Worm (Caenorhabditis elegans) whole organism, late embryonic: ENCODE measurements around the gene elt-4.

Experiments
- C38D4.7 ChIP-seq: fragments of 200-800 bp; sonication (Bioruptor generic); optimal IDR thresholded peaks from 2 replicates; lab custom pipeline; 2018; ENCODE audit warnings: mild to moderate bottlenecking, missing genetic modification characterization, moderate library complexity, missing compliant biosample characterization
- K02D7.2 ChIP-seq: sonication (generic microtip); optimal IDR thresholded peaks from 2 replicates; lab custom pipeline; 2017; ENCODE audit warnings: mild to moderate bottlenecking, missing genetic modification characterization, missing compliant biosample characterization
- K09A11.1 ChIP-seq: sonication (generic microtip); optimal IDR thresholded peaks from 2 replicates; lab custom pipeline; 2017; ENCODE audit warnings: antibody characterized with exemption, mild to moderate bottlenecking, missing genetic modification characterization, missing compliant biosample characterization; ENCODE audit not compliant: insufficient read depth
- Y22D7AL.16 ChIP-seq: sonication (generic microtip); optimal IDR thresholded peaks from 2 replicates; lab custom pipeline; 2016; ENCODE audit warnings: missing genetic modification characterization, missing compliant biosample characterization
- ama-1 ChIP-seq: fragments of 150-350 bp; optimal IDR thresholded peaks from 2 replicates; lab custom pipeline; 2014
- ceh-14 ChIP-seq: sonication (generic microtip); optimal IDR thresholded peaks from 2 replicates; lab custom pipeline; 2016; ENCODE audit warnings: missing genotype, missing genetic modification characterization, missing compliant biosample characterization
- ceh-18 ChIP-seq: sonication (generic microtip); optimal IDR thresholded peaks from 2 replicates; lab custom pipeline; 2016; ENCODE audit warnings: missing genetic modification characterization, missing compliant biosample characterization
- ceh-19 ChIP-seq: fragments of 200-800 bp; sonication (Bioruptor generic); optimal IDR thresholded peaks from 2 replicates; lab custom pipeline; 2018; ENCODE audit warnings: mild to moderate bottlenecking, missing genetic modification characterization, missing compliant biosample characterization
- ceh-2 ChIP-seq: sonication (generic microtip); optimal IDR thresholded peaks from 2 replicates; lab custom pipeline; 2016; ENCODE audit warnings: missing genotype, missing genetic modification characterization, missing compliant biosample characterization
- ceh-22 ChIP-seq: sonication (generic microtip); optimal IDR thresholded peaks from 2 replicates; lab custom pipeline; 2017; ENCODE audit warnings: missing biosample characterization, missing genetic modification characterization
- ceh-31 ChIP-seq: sonication (generic microtip); optimal IDR thresholded peaks from 2 replicates; lab custom pipeline; 2016; ENCODE audit warnings: missing genetic modification characterization, missing compliant biosample characterization
- ceh-45 ChIP-seq: fragments of 200-800 bp; sonication (Bioruptor generic); IDR thresholded peaks from 2 replicates; pipeline ENCODE4 v1.3.6; 2022; ENCODE audit warnings: missing genetic modification reagents, missing genetic modification characterization, missing compliant biosample characterization
- che-1 ChIP-seq: sonication (generic microtip); optimal IDR thresholded peaks from 2 replicates; lab custom pipeline; 2016; ENCODE audit warnings: mild to moderate bottlenecking, missing genetic modification characterization, missing compliant biosample characterization
- dve-1 ChIP-seq: sonication (generic microtip); optimal IDR thresholded peaks from 2 replicates; lab custom pipeline; 2017; ENCODE audit warnings: antibody characterized with exemption, mild to moderate bottlenecking, missing genetic modification characterization, missing compliant biosample characterization
- elt-2 ChIP-seq: sonication (generic microtip); optimal IDR thresholded peaks from 2 replicates; lab custom pipeline; 2016; ENCODE audit warnings: missing genetic modification reagents, missing genetic modification characterization, missing compliant biosample characterization
- elt-4 ChIP-seq: sonication (generic microtip); optimal IDR thresholded peaks from 2 replicates; lab custom pipeline; 2016; ENCODE audit warnings: missing genetic modification characterization, missing compliant biosample characterization
- ets-4 ChIP-seq: sonication (generic microtip); optimal IDR thresholded peaks from 2 replicates; lab custom pipeline; 2016; ENCODE audit warnings: missing genetic modification characterization, missing compliant biosample characterization
- eyg-1 ChIP-seq: sonication (generic microtip); optimal IDR thresholded peaks from 2 replicates; lab custom pipeline; 2016; ENCODE audit warnings: missing genotype, missing genetic modification characterization, missing compliant biosample characterization
- gmeb-2 ChIP-seq: sonication (generic microtip); optimal IDR thresholded peaks from 2 replicates; lab custom pipeline; 2016; ENCODE audit warnings: missing genetic modification characterization, inconsistent platforms, missing compliant biosample characterization
- hlh-13 ChIP-seq: fragments of 200-800 bp; sonication (Bioruptor generic); optimal IDR thresholded peaks from 2 replicates; lab custom pipeline; 2018; ENCODE audit warnings: mild to moderate bottlenecking, missing genetic modification characterization, missing compliant biosample characterization
- hlh-30 ChIP-seq: sonication (generic microtip); optimal IDR thresholded peaks from 2 replicates; lab custom pipeline; 2017; ENCODE audit warnings: antibody characterized with exemption, missing genetic modification characterization, missing compliant biosample characterization; ENCODE audit not compliant: insufficient read depth
- hlh-8 ChIP-seq: sonication (generic microtip); optimal IDR thresholded peaks from 2 replicates; lab custom pipeline; 2016; ENCODE audit warnings: missing genotype, missing genetic modification characterization, missing compliant biosample characterization
- lim-6 ChIP-seq: sonication (generic microtip); optimal IDR thresholded peaks from 2 replicates; lab custom pipeline; 2016; ENCODE audit warnings: missing genetic modification characterization, missing compliant biosample characterization
- mec-3 ChIP-seq: sonication (generic microtip); optimal IDR thresholded peaks from 2 replicates; lab custom pipeline; 2016; ENCODE audit warnings: borderline replicate concordance, missing genetic modification characterization, missing compliant biosample characterization
- nhr-232 ChIP-seq: sonication (generic microtip); optimal IDR thresholded peaks from 2 replicates; lab custom pipeline; 2016; ENCODE audit warnings: missing genetic modification characterization, missing compliant biosample characterization
- npax-4 ChIP-seq: sonication (generic microtip); optimal IDR thresholded peaks from 2 replicates; lab custom pipeline; 2016; ENCODE audit warnings: missing genetic modification characterization, missing compliant biosample characterization
- odd-2 ChIP-seq: sonication (generic microtip); optimal IDR thresholded peaks from 2 replicates; lab custom pipeline; 2017; ENCODE audit warnings: antibody characterized with exemption, mild to moderate bottlenecking, missing genetic modification characterization, missing compliant biosample characterization
- pag-3 ChIP-seq: sonication (generic microtip); optimal IDR thresholded peaks from 2 replicates; lab custom pipeline; 2016; ENCODE audit warnings: missing compliant biosample characterization, missing genetic modification characterization, borderline replicate concordance
- pax-1 ChIP-seq: fragments of 150-350 bp; optimal IDR thresholded peaks from 2 replicates; lab custom pipeline; 2014; ENCODE audit warnings: missing biosample characterization, missing genetic modification characterization
- pha-4 ChIP-seq: fragments of 150-350 bp; optimal IDR thresholded peaks from 2 replicates; lab custom pipeline; 2018; ENCODE audit warnings: missing biosample characterization, missing genetic modification reagents, missing genetic modification characterization
- pqm-1 ChIP-seq: sonication (generic microtip); optimal IDR thresholded peaks from 2 replicates; lab custom pipeline; 2016; ENCODE audit warnings: missing genetic modification characterization, missing compliant biosample characterization
- ref-2 ChIP-seq: sonication (generic microtip); optimal IDR thresholded peaks from 2 replicates; lab custom pipeline; 2016; ENCODE audit warnings: missing genetic modification characterization, missing compliant biosample characterization
- rnt-1 ChIP-seq: sonication (generic microtip); optimal IDR thresholded peaks from 2 replicates; lab custom pipeline; 2016; ENCODE audit warnings: missing genetic modification characterization, missing compliant biosample characterization
- sdc-2 ChIP-seq: sonication (generic microtip); optimal IDR thresholded peaks from 2 replicates; lab custom pipeline; 2016; ENCODE audit warnings: missing genotype, missing genetic modification characterization, missing compliant biosample characterization
- tbx-2 ChIP-seq: sonication (generic microtip); optimal IDR thresholded peaks from 2 replicates; lab custom pipeline; 2016; ENCODE audit warnings: missing genetic modification characterization, missing compliant biosample characterization
- ttx-3 ChIP-seq: sonication (generic microtip); optimal IDR thresholded peaks from 2 replicates; lab custom pipeline; 2016; ENCODE audit warnings: missing genetic modification reagents, missing genetic modification characterization, missing compliant biosample characterization
- unc-42 ChIP-seq: sonication (generic microtip); optimal IDR thresholded peaks from 2 replicates; lab custom pipeline; 2016; ENCODE audit warnings: missing genotype, missing genetic modification characterization, missing compliant biosample characterization
- zip-5 ChIP-seq: sonication (generic microtip); optimal IDR thresholded peaks from 2 replicates; lab custom pipeline; 2016; ENCODE audit warnings: missing genetic modification characterization, missing compliant biosample characterization

elt-4 gene

ce11 chrX:10480563-10481290, 5.4 kb downstream of the elt-4 start, which contains the start of gene elt-2:
Gene elt-2, plus strand, starts transcription at chrX:10481240.
- TF ChIP-seq pqm-1 (tag; lab: Kevin White, UChicago) (peak; percentile 3), C38D4.7 (no peak), K09A11.1 (tag; lab: Kevin White, UChicago) (no peak), ets-4 (tag; lab: Kevin White, UChicago) (no peak)
- TF ChIP-seq, all 69 proteins: peak for 1

- no peak for TF ChIP-seq elt-4 (tag; lab: Kevin White, UChicago)
- TF ChIP-seq hlh-13 (GFP tag; lab: Kevin White, UChicago): no peak
- no peak for TF ChIP-seq ceh-18 (tag; lab: Kevin White, UChicago)
- TF ChIP-seq C38D4.7: no peak
- no peak for TF ChIP-seq hlh-30 (tag; lab: Kevin White, UChicago)
- TF ChIP-seq ceh-22: no peak
- TF ChIP-seq sdc-2 (tag; lab: Kevin White, UChicago): no peak
- TF ChIP-seq ama-1 (lab: Kevin White, UChicago): no peak
- no peak for TF ChIP-seq lim-6
- TF ChIP-seq ceh-19 (GFP tag; lab: Kevin White, UChicago): no peak
- TF ChIP-seq che-1: no peak
- TF ChIP-seq ceh-14 (tag; lab: Kevin White, UChicago): no peak
- no peak for TF ChIP-seq npax-4 (tag; lab: Kevin White, UChicago)
- TF ChIP-seq rnt-1 (tag; lab: Kevin White, UChicago): no peak
- no peak for TF ChIP-seq unc-42
- no peak for TF ChIP-seq tbx-2 (tag; lab: Kevin White, UChicago)
- no peak for TF ChIP-seq nhr-232
- TF ChIP-seq elt-2 (tag; lab: Kevin White, UChicago): no peak
Measured at ce11 chrX:10482272-10482671, 6.9 kb downstream of the elt-4 start.

ce11 chrX:10485300-10485755, 10.0 kb downstream of the elt-4 start, which contains the start of gene C33D3.3:
Gene C33D3.3, plus strand, starts transcription at chrX:10485350.
- no peak for TF ChIP-seq ceh-31 (tag; lab: Kevin White, UChicago)
- no peak for TF ChIP-seq odd-2 (tag; lab: Kevin White, UChicago)
- TF ChIP-seq, all 69 proteins: peak for 0

ce11 chrX:10488763-10489162, 13.4 kb downstream of the elt-4 start, which contains the start of gene C33D3.4:
Gene C33D3.4, plus strand, starts transcription at chrX:10489063.
- no peak for TF ChIP-seq K02D7.2 (tag; lab: Kevin White, UChicago)
- TF ChIP-seq ttx-3 (tag; lab: Kevin White, UChicago): no peak
- TF ChIP-seq ceh-19 (GFP tag; lab: Kevin White, UChicago): no peak
- no peak for TF ChIP-seq C38D4.7
- TF ChIP-seq pha-4 (tag; lab: Kevin White, UChicago): no peak
- no peak for TF ChIP-seq ceh-45 (GFP tag; lab: Robert Waterston, UW)
- TF ChIP-seq Y22D7AL.16 (tag; lab: Kevin White, UChicago): no peak
- no peak for TF ChIP-seq hlh-8 (tag; lab: Kevin White, UChicago)
- TF ChIP-seq ceh-22: no peak
- TF ChIP-seq dve-1 (tag; lab: Kevin White, UChicago): no peak
- no peak for TF ChIP-seq npax-4 (tag; lab: Kevin White, UChicago)
- no peak for TF ChIP-seq pqm-1 (tag; lab: Kevin White, UChicago)
- no peak for TF ChIP-seq ceh-14 (tag; lab: Kevin White, UChicago)

- TF ChIP-seq pax-1 (tag; lab: Kevin White, UChicago) (no peak), zip-5 (no peak), unc-42 (no peak), ref-2 (no peak), ceh-2 (tag; lab: Kevin White, UChicago) (no peak), gmeb-2 (tag; lab: Kevin White, UChicago) (no peak), mec-3 (tag; lab: Kevin White, UChicago) (no peak), pag-3 (tag; lab: Kevin White, UChicago) (no peak), eyg-1 (tag; lab: Kevin White, UChicago) (no peak), ceh-18 (tag; lab: Kevin White, UChicago) (no peak)
- TF ChIP-seq, all 69 proteins: peak for 0
Measured at ce11 chrX:10491044-10491443, 15.7 kb downstream of the elt-4 start, which contains the start of gene C33D3.5. Gene C33D3.5, plus strand, starts transcription at chrX:10491344.
